Worm (Caenorhabditis elegans): Measurements from ENCODE around the gene lap-2.

lap-2 gene

DNA sequence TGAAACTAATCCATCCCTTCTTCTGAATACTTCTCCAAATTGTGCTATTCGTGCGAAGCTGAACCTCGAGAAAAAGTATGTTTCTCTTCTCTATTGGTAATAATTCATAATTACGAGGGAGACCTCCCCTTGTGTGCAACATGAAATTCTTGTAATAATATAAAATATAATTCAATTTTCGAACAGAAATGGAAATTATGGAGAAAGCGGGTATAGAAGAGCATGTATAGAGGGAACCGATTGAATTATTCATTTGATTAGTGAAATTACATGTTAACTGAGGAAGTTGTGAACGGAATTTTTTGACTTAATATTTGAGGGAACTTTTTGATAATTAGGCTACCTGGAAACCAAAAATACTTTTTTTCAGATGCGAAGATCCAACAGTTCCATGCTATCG, 14.6 kb upstream of the lap-2 start:
- no peak for TF ChIP-seq K11D2.4 (GFP tag; IDR thresholded peaks at IDR 0.05)
- no peak for TF ChIP-seq zim-3 (tag; optimal IDR thresholded peaks at IDR 0.05)
- TF ChIP-seq snpc-1.3 (tag; optimal IDR thresholded peaks at IDR 0.05; ENCODE audit: insufficient read depth): no peak
- TF ChIP-seq nhr-120 (GFP tag; IDR thresholded peaks at IDR 0.05): no peak
- no peak for TF ChIP-seq ZK185.1 (tag; optimal IDR thresholded peaks at IDR 0.05; ENCODE audit: poor library complexity, severe bottlenecking)
- no peak for TF ChIP-seq F55B11.4 (tag; optimal IDR thresholded peaks at IDR 0.05; ENCODE audit: borderline replicate concordance, insufficient read depth)
- TF ChIP-seq egl-18 (GFP tag; IDR thresholded peaks at IDR 0.05): no peak
- no peak for TF ChIP-seq sptf-2 (GFP tag; optimal IDR thresholded peaks at IDR 0.05)
- TF ChIP-seq fkh-3 (tag; optimal IDR thresholded peaks at IDR 0.05): no peak

DNA sequence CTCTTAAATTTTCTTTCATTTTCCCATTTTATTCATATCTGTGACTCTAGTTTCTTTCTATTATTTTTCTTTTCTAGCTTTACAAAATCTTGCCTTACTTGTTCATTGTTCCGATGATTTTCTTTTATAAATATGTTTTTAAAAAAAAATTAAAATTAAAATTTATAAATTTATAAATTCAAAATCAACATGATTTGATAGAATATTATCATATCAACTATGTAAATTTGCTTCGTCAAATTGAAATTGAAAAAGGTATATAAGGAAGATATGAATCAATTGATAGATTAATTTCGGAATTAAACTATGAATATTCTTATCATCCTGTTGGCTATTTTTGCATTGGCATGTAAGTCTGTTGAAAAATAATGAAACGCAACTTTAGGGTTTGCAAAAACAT, 10.3 kb upstream of the lap-2 start, which contains the start of gene W07G4.1:
W07G4.1 (plus strand) TSS at position 301 of the 400 bp plus-strand sequence.
- TF ChIP-seq ceh-100 (GFP tag; IDR thresholded peaks at IDR 0.05) (no peak), madf-10 (tag; optimal IDR thresholded peaks at IDR 0.05) (no peak), mel-28 (tag; optimal IDR thresholded peaks at IDR 0.05; ENCODE audit: borderline replicate concordance) (no peak), hlh-26 (GFP tag; conservative IDR thresholded peaks at IDR 0.05) (no peak), attf-3 (GFP tag; conservative IDR thresholded peaks at IDR 0.05) (no peak), ceh-58 (GFP tag; IDR thresholded peaks at IDR 0.05) (no peak), ztf-26 (tag; optimal IDR thresholded peaks at IDR 0.05) (no peak), D2030.7 (GFP tag; IDR thresholded peaks at IDR 0.05) (no peak), somi-1 (GFP tag; optimal IDR thresholded peaks at IDR 0.05) (no peak), T26A5.8 (tag; optimal IDR thresholded peaks at IDR 0.05) (no peak), mes-4 (tag; optimal IDR thresholded peaks at IDR 0.05) (no peak), sea-2 (GFP tag; IDR thresholded peaks at IDR 0.05) (no peak), ceh-91 (GFP tag; IDR thresholded peaks at IDR 0.05) (no peak), Y53F4B.3 (GFP tag; IDR thresholded peaks at IDR 0.05) (no peak), ceh-27 (GFP tag; optimal IDR thresholded peaks at IDR 0.05) (no peak), snpc-1.3 (tag; optimal IDR thresholded peaks at IDR 0.05; ENCODE audit: insufficient read depth) (no peak), T07F8.4 (tag; optimal IDR thresholded peaks at IDR 0.05) (no peak), tbp1 (GFP tag; optimal IDR thresholded peaks at IDR 0.05) (no peak)

DNA sequence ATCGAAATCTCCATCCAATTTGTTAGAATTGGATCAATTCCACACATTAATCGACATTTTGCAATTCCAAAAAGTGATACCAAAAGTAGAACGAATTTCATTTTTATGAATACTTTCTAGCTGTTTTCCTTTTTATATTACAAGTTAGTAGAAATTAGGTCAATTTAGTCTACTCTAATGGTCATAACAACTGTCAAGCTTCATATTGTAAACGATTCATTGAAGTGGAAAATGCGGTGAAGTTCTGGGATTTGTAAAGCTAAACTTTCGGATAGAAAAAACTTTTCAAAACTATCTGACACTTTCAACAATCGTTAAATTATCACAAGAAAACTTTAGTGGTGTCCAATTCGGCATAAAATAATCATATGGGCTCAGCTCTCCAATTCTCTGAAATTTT, 8.9 kb upstream of the lap-2 start, which contains the start of gene W07G4.7:
W07G4.7 (minus strand) TSS at position 101 of the 400 bp plus-strand sequence.
- TF ChIP-seq him-1 (tag; optimal IDR thresholded peaks at IDR 0.05): no peak
- no peak for TF ChIP-seq lin-26 (GFP tag; IDR thresholded peaks at IDR 0.05)
- TF ChIP-seq lsl-1 (GFP tag; optimal IDR thresholded peaks at IDR 0.05): no peak
- TF ChIP-seq lsy-27 (tag; optimal IDR thresholded peaks at IDR 0.05; ENCODE audit: borderline replicate concordance, insufficient read depth): no peak
- no peak for TF ChIP-seq B0336.3 (GFP tag; IDR thresholded peaks at IDR 0.05)
- TF ChIP-seq attf-5 (GFP tag; optimal IDR thresholded peaks at IDR 0.05): no peak
- no peak for TF ChIP-seq F57C9.4 (tag; optimal IDR thresholded peaks at IDR 0.05)
- no peak for TF ChIP-seq let-526 (GFP tag; IDR thresholded peaks at IDR 0.05)
- TF ChIP-seq akir-1 (GFP tag; optimal IDR thresholded peaks at IDR 0.05): no peak

DNA sequence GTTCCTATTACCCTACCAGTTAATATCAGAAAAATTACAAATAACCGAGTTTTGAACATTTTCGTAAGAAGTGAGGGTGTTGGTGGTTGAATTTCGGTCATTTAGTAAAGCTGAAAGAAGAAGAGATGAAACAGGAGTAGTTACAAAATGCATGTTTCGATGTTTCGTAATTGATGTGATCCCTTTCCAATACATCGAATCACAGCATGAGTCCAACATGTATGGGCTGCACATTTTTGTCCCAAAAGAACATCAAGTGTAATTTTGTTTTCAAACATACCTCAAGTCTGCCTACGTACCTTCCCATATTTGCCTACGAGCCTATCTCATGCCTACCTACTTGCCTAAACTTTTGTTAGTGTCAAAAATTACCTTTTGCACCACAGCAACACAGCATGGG, 7.0 kb upstream of the lap-2 start, which contains the start of gene W07G4.2:
W07G4.2 (minus strand) TSS at position 101 of the 400 bp plus-strand sequence.
- TF ChIP-seq F57C9.4 (tag; optimal IDR thresholded peaks at IDR 0.05) (no peak), lin-40 (tag; optimal IDR thresholded peaks at IDR 0.05) (no peak), T07F8.4 (tag; optimal IDR thresholded peaks at IDR 0.05) (no peak), tbp1 (GFP tag; optimal IDR thresholded peaks at IDR 0.05) (no peak), tbx-9 (tag; optimal IDR thresholded peaks at IDR 0.05; ENCODE audit: borderline replicate concordance) (no peak), zim-3 (tag; optimal IDR thresholded peaks at IDR 0.05) (no peak), fkh-3 (tag; optimal IDR thresholded peaks at IDR 0.05) (no peak), ztf-25 (GFP tag; IDR thresholded peaks at IDR 0.05) (no peak), mel-28 (tag; optimal IDR thresholded peaks at IDR 0.05; ENCODE audit: borderline replicate concordance) (no peak)

Measured in whole organism, young adult.